Fruit fly (Drosophila melanogaster) whole organism, embryonic: Measurements from ENCODE around the gene Tep4.

Experiments
- Abd-B ChIP-seq: fragments of 200-800 bp; sonication (Bioruptor generic); optimal IDR thresholded peaks from 2 replicates; lab custom pipeline; 2018; ENCODE audit warnings: missing biosample characterization, mild to moderate bottlenecking, missing genetic modification characterization, moderate library complexity
- Ada2b ChIP-seq: fragments of 200-800 bp; sonication (Bioruptor generic); IDR thresholded peaks from 2 replicates; pipeline ENCODE4 v1.3.6; 2022; ENCODE audit warnings: missing biosample characterization, missing genetic modification characterization
- CG10147 ChIP-seq: fragments of 200-800 bp; sonication (Bioruptor generic); optimal IDR thresholded peaks from 2 replicates; lab custom pipeline; 2019; ENCODE audit warnings: missing biosample characterization, mild to moderate bottlenecking, missing genetic modification characterization, moderate library complexity
- CG10979 ChIP-seq: fragments of 200-800 bp; sonication (Bioruptor generic); optimal IDR thresholded peaks from 2 replicates; lab custom pipeline; 2018; ENCODE audit warnings: missing biosample characterization, mild to moderate bottlenecking, missing genetic modification characterization, moderate library complexity
- CG11093 ChIP-seq: fragments of 200-800 bp; sonication (Bioruptor generic); IDR thresholded peaks from 3 replicates; pipeline ENCODE4 v1.3.6; 2022; ENCODE audit warnings: missing biosample characterization, missing genetic modification characterization
- CG11247 ChIP-seq: fragments of 200-800 bp; sonication (Bioruptor generic); IDR thresholded peaks from 2 replicates; pipeline ENCODE4 v1.3.6; 2022; ENCODE audit warnings: missing biosample characterization, missing genetic modification characterization
- CG12071 ChIP-seq: fragments of 200-800 bp; sonication (Bioruptor generic); optimal IDR thresholded peaks from 3 replicates; lab custom pipeline; 2018; ENCODE audit warnings: missing biosample characterization, mild to moderate bottlenecking, missing genetic modification characterization
- CG13123 ChIP-seq: fragments of 200-800 bp; sonication (Bioruptor generic); optimal IDR thresholded peaks from 2 replicates; lab custom pipeline; 2016; ENCODE audit warnings: missing biosample characterization, missing genetic modification characterization
- CG13424 ChIP-seq: fragments of 200-800 bp; sonication (Bioruptor generic); optimal IDR thresholded peaks from 2 replicates; lab custom pipeline; 2019; ENCODE audit warnings: missing biosample characterization, mild to moderate bottlenecking, missing genetic modification characterization, moderate library complexity
- CG13624 ChIP-seq: fragments of 200-800 bp; sonication (Bioruptor generic); optimal IDR thresholded peaks from 2 replicates; lab custom pipeline; 2016; ENCODE audit warnings: missing biosample characterization, missing genetic modification characterization
- CG17328 ChIP-seq: fragments of 200-800 bp; sonication (Bioruptor generic); IDR thresholded peaks from 2 replicates; pipeline ENCODE4 v1.3.6; 2022; ENCODE audit warnings: missing biosample characterization, missing genetic modification characterization
- CG18476 ChIP-seq: fragments of 200-800 bp; sonication (Bioruptor generic); optimal IDR thresholded peaks from 2 replicates; lab custom pipeline; 2016; ENCODE audit warnings: missing biosample characterization, mild to moderate bottlenecking, missing genetic modification characterization
- CG31388 ChIP-seq: fragments of 200-800 bp; sonication (Bioruptor generic); optimal IDR thresholded peaks from 2 replicates; lab custom pipeline; 2016; ENCODE audit warnings: missing biosample characterization, missing genetic modification characterization
- CG3163 ChIP-seq: fragments of 200-800 bp; sonication (Bioruptor generic); optimal IDR thresholded peaks from 3 replicates; lab custom pipeline; 2016; ENCODE audit warnings: missing biosample characterization, missing genetic modification characterization
- CG32532 ChIP-seq: fragments of 200-800 bp; sonication (Bioruptor generic); IDR thresholded peaks from 2 replicates; pipeline ENCODE4 v1.3.6; 2022; ENCODE audit warnings: missing biosample characterization, missing genetic modification characterization
- CG3281 ChIP-seq: fragments of 200-800 bp; sonication (Bioruptor generic); optimal IDR thresholded peaks from 3 replicates; lab custom pipeline; 2017; ENCODE audit warnings: missing biosample characterization, mild to moderate bottlenecking, missing genetic modification characterization
- CG5245 ChIP-seq: fragments of 200-800 bp; sonication (Bioruptor generic); optimal IDR thresholded peaks from 3 replicates; lab custom pipeline; 2016; ENCODE audit warnings: missing biosample characterization, missing genetic modification characterization
- CG5953 ChIP-seq: fragments of 200-800 bp; sonication (Bioruptor generic); IDR thresholded peaks from 2 replicates; pipeline ENCODE4 v1.3.6; 2022; ENCODE audit warnings: missing biosample characterization, missing genetic modification characterization
- CG6654 ChIP-seq: fragments of 200-800 bp; sonication (Bioruptor generic); optimal IDR thresholded peaks from 2 replicates; lab custom pipeline; 2017; ENCODE audit warnings: missing biosample characterization, mild to moderate bottlenecking, missing genetic modification characterization
- CG6791 ChIP-seq: fragments of 200-800 bp; sonication (Bioruptor generic); IDR thresholded peaks from 3 replicates; pipeline ENCODE4 v1.3.6; 2022; ENCODE audit warnings: missing biosample characterization, missing genetic modification characterization; ENCODE audit not compliant: partially characterized antibody
- CG6813 ChIP-seq: fragments of 200-800 bp; sonication (Bioruptor generic); optimal IDR thresholded peaks from 2 replicates; lab custom pipeline; 2017; ENCODE audit warnings: missing biosample characterization, missing genetic modification characterization, mild to moderate bottlenecking, moderate library complexity, missing genetic modification reagents
- CG7745 ChIP-seq: fragments of 200-800 bp; sonication (Bioruptor generic); optimal IDR thresholded peaks from 2 replicates; lab custom pipeline; 2018; ENCODE audit warnings: missing biosample characterization, mild to moderate bottlenecking, missing genetic modification characterization, moderate library complexity
- CG7987 ChIP-seq: fragments of 200-800 bp; sonication (Bioruptor generic); optimal IDR thresholded peaks from 2 replicates; lab custom pipeline; 2018; ENCODE audit warnings: missing biosample characterization, mild to moderate bottlenecking, missing genetic modification characterization, moderate library complexity
- CG9727 ChIP-seq: fragments of 200-800 bp; sonication (Bioruptor generic); optimal IDR thresholded peaks from 3 replicates; lab custom pipeline; 2017; ENCODE audit warnings: missing biosample characterization, mild to moderate bottlenecking, missing genetic modification characterization
- Dek ChIP-seq: fragments of 200-800 bp; sonication (Bioruptor generic); optimal IDR thresholded peaks from 3 replicates; lab custom pipeline; 2019; ENCODE audit warnings: missing biosample characterization, mild to moderate bottlenecking, missing genetic modification characterization, moderate library complexity
- GATAe ChIP-seq: fragments of 200-800 bp; sonication (Bioruptor generic); conservative IDR thresholded peaks from 2 replicates; pipeline ENCODE4 v1.3.6; 2022; ENCODE audit warnings: missing biosample characterization, missing genetic modification characterization
- Gsc ChIP-seq: fragments of 200-800 bp; sonication (Bioruptor generic); IDR thresholded peaks from 2 replicates; pipeline ENCODE4 v1.3.6; 2022; ENCODE audit warnings: missing biosample characterization, missing genetic modification characterization
- Hr3 ChIP-seq: fragments of 200-800 bp; sonication (Bioruptor generic); optimal IDR thresholded peaks from 3 replicates; lab custom pipeline; 2016; ENCODE audit warnings: missing biosample characterization, missing genetic modification characterization
- Sin3A ChIP-seq: fragments of >200 bp; optimal IDR thresholded peaks from 2 replicates; lab custom pipeline; 2018
- Sox100B ChIP-seq: fragments of 200-800 bp; sonication (Bioruptor generic); optimal IDR thresholded peaks from 3 replicates; lab custom pipeline; 2018; ENCODE audit warnings: missing biosample characterization, mild to moderate bottlenecking, missing genetic modification characterization
- Sry-β ChIP-seq: fragments of 200-800 bp; sonication (Bioruptor generic); optimal IDR thresholded peaks from 2 replicates; lab custom pipeline; 2018; ENCODE audit warnings: missing biosample characterization, mild to moderate bottlenecking, missing genetic modification characterization, moderate library complexity
- ase ChIP-seq: fragments of 200-800 bp; sonication (Bioruptor generic); IDR thresholded peaks from 3 replicates; pipeline ENCODE4 v1.3.6; 2022; ENCODE audit warnings: missing biosample characterization, missing genetic modification characterization
- ash1 ChIP-seq: fragments of 200-800 bp; sonication (Bioruptor generic); optimal IDR thresholded peaks from 2 replicates; lab custom pipeline; 2018; ENCODE audit warnings: missing biosample characterization, mild to moderate bottlenecking, missing genetic modification characterization
- caup ChIP-seq: fragments of 200-800 bp; sonication (Bioruptor generic); optimal IDR thresholded peaks from 3 replicates; lab custom pipeline; 2017; ENCODE audit warnings: missing biosample characterization, mild to moderate bottlenecking, missing genetic modification characterization, moderate library complexity; ENCODE audit not compliant: severe bottlenecking
- chn ChIP-seq: fragments of 200-800 bp; sonication (Bioruptor generic); optimal IDR thresholded peaks from 2 replicates; lab custom pipeline; 2016; ENCODE audit warnings: missing biosample characterization, missing genetic modification characterization
- dan ChIP-seq: fragments of 200-800 bp; sonication (Bioruptor generic); IDR thresholded peaks from 2 replicates; pipeline ENCODE4 v1.3.6; 2022; ENCODE audit warnings: missing biosample characterization, missing genetic modification characterization
- danr ChIP-seq: fragments of 200-800 bp; sonication (Bioruptor generic); IDR thresholded peaks from 2 replicates; pipeline ENCODE4 v1.3.6; 2022; ENCODE audit warnings: missing biosample characterization, missing genetic modification characterization
- dpn ChIP-seq, 2 experiments: fragments of 200-800 bp; sonication (Bioruptor generic); optimal IDR thresholded peaks; 3 replicates each; lab custom pipeline; 2016; ENCODE audit warnings: missing biosample characterization in 2 of 2, missing genetic modification characterization in 2 of 2
- ems ChIP-seq: fragments of 200-800 bp; sonication (Bioruptor generic); optimal IDR thresholded peaks from 3 replicates; lab custom pipeline; 2016; ENCODE audit warnings: missing biosample characterization, missing genetic modification characterization
- ewg ChIP-seq: fragments of 200-800 bp; sonication (Bioruptor generic); optimal IDR thresholded peaks from 3 replicates; lab custom pipeline; 2017; ENCODE audit warnings: mild to moderate bottlenecking, missing biosample characterization, missing genetic modification reagents, missing genetic modification characterization
- fru ChIP-seq: fragments of >200 bp; optimal IDR thresholded peaks from 2 replicates; lab custom pipeline; 2017
- grau ChIP-seq: fragments of 200-800 bp; optimal IDR thresholded peaks from 3 replicates; lab custom pipeline; 2019; ENCODE audit warnings: missing biosample characterization, mild to moderate bottlenecking, missing genetic modification characterization, moderate library complexity
- gsb ChIP-seq: fragments of 200-800 bp; sonication (Bioruptor generic); IDR thresholded peaks from 2 replicates; pipeline ENCODE4 v1.3.6; 2022; ENCODE audit warnings: missing biosample characterization, missing genetic modification characterization
- ham ChIP-seq: fragments of 200-800 bp; sonication (Bioruptor generic); IDR thresholded peaks from 2 replicates; pipeline ENCODE4 v1.3.6; 2022; ENCODE audit warnings: missing biosample characterization, missing genetic modification characterization
- her ChIP-seq: fragments of 200-800 bp; sonication (Bioruptor generic); optimal IDR thresholded peaks from 2 replicates; lab custom pipeline; 2016; ENCODE audit warnings: missing biosample characterization, missing genetic modification characterization
- luna ChIP-seq: fragments of 200-800 bp; sonication (Bioruptor generic); optimal IDR thresholded peaks from 2 replicates; lab custom pipeline; 2016; ENCODE audit warnings: missing biosample characterization, missing genetic modification characterization
- nerfin-1 ChIP-seq: fragments of 200-800 bp; sonication (Bioruptor generic); optimal IDR thresholded peaks from 3 replicates; lab custom pipeline; 2019; ENCODE audit warnings: missing biosample characterization, mild to moderate bottlenecking, missing genetic modification characterization, moderate library complexity
- sob ChIP-seq: fragments of 200-800 bp; sonication (Bioruptor generic); IDR thresholded peaks from 2 replicates; pipeline ENCODE4 v1.3.6; 2022; ENCODE audit warnings: missing biosample characterization, missing genetic modification characterization
- sr ChIP-seq: fragments of 200-800 bp; sonication (Bioruptor generic); IDR thresholded peaks from 3 replicates; pipeline ENCODE4 v1.3.6; 2022; ENCODE audit warnings: missing biosample characterization, missing genetic modification characterization
- stc ChIP-seq: fragments of 200-800 bp; sonication (Bioruptor generic); IDR thresholded peaks from 2 replicates; pipeline ENCODE4 v1.3.6; 2022; ENCODE audit warnings: missing biosample characterization, missing genetic modification characterization
- tgo ChIP-seq: fragments of 200-800 bp; sonication (Bioruptor generic); IDR thresholded peaks from 3 replicates; pipeline ENCODE4 v1.3.6; 2022; ENCODE audit warnings: missing biosample characterization, missing genetic modification characterization
- toy ChIP-seq: fragments of 200-800 bp; sonication (Bioruptor generic); IDR thresholded peaks from 2 replicates; pipeline ENCODE4 v1.3.6; 2022; ENCODE audit warnings: missing biosample characterization, missing genetic modification characterization

Gene Tep4

DNA sequence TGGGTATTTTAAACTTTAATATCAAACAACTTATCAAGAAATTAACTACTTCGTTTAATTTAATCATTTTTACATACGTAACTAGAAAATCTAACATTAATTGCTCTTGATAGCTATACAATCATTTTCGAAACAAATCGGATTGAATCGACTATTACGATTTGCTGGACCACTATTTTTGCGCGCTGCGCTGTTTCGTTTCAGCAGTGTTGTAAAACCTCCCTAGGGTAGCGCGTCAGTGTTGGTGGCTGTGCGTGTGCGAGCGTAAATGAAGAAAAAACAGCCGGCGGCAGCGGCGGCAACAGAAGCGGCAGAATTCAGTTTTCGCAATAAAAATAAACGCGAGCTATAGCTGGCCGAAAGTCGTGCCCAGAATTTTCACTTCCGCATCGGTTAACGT is 15.1 kb upstream of the Tep4 start, which contains the start of gene CG33116 (continued):
- TF ChIP-seq CG6791 (GFP tag; lab: Robert Waterston, UW) (peak; percentile 42; the same call in 1 of the 3 replicates), toy (GFP tag; lab: Robert Waterston, UW) (peak; percentile 24; the same call in 1 of the 2 replicates), ems (GFP tag; lab: Kevin White, UChicago) (peak; percentile 83), sob (GFP tag; lab: Robert Waterston, UW) (peak; percentile 89), grau (tag; lab: Kevin White, UChicago) (peak; percentile 81), CG13123 (GFP tag; lab: Kevin White, UChicago) (peak; percentile 76), CG10979 (tag; lab: Kevin White, UChicago) (peak; percentile 84), CG7745 (peak; percentile 14), CG9727 (GFP tag; lab: Kevin White, UChicago) (peak; percentile 79), CG18476 (GFP tag; lab: Kevin White, UChicago) (peak; percentile 78), CG3163 (GFP tag; lab: Kevin White, UChicago) (peak; percentile 72), gsb (GFP tag; lab: Robert Waterston, UW) (peak; percentile 63), CG32532 (GFP tag; lab: Robert Waterston, UW) (peak; percentile 82), tgo (GFP tag; lab: Robert Waterston, UW) (peak; percentile 75), CG11247 (GFP tag; lab: Robert Waterston, UW) (peak; percentile 71), Sry-β (GFP tag; lab: Kevin White, UChicago) (peak; percentile 49), danr (GFP tag; lab: Robert Waterston, UW) (peak; percentile 31; the same call in 1 of the 2 replicates), ewg (GFP tag; lab: Kevin White, UChicago) (peak; percentile 67), dpn (GFP tag; optimal IDR thresholded peaks at IDR 0.05; lab: Kevin White, UChicago) (peak; percentile 86 to 87), luna (peak; percentile 12), Sin3A (peak; percentile 80), CG31388 (GFP tag; lab: Kevin White, UChicago) (no peak), CG5245 (GFP tag; lab: Kevin White, UChicago) (peak; percentile 76), nerfin-1 (peak; percentile 80), CG13424 (peak; percentile 76), sr (GFP tag; lab: Robert Waterston, UW) (no peak), CG10147 (GFP tag; lab: Kevin White, UChicago) (peak; percentile 45), CG7987 (GFP tag; lab: Kevin White, UChicago) (peak; percentile 73), GATAe (GFP tag; lab: Robert Waterston, UW) (no peak), chn (peak; percentile 90), dan (GFP tag; lab: Robert Waterston, UW) (no peak), CG17328 (GFP tag; lab: Robert Waterston, UW) (peak; percentile 74), Dek (tag; lab: Kevin White, UChicago) (peak; percentile 62), caup (peak; percentile 82), stc (GFP tag; lab: Robert Waterston, UW) (peak; percentile 66), CG6813 (GFP tag; lab: Kevin White, UChicago) (peak; percentile 72), Abd-B (GFP tag; lab: Kevin White, UChicago) (peak; percentile 52), fru (no peak), Hr3 (GFP tag; lab: Kevin White, UChicago) (peak; percentile 82), CG11093 (GFP tag; lab: Robert Waterston, UW) (peak; percentile 20; the same call in 1 of the 3 replicates), her (GFP tag; lab: Kevin White, UChicago) (peak; percentile 82), ham (GFP tag; lab: Robert Waterston, UW) (no peak), ase (GFP tag; lab: Robert Waterston, UW) (peak; percentile 82), CG5953 (GFP tag; lab: Robert Waterston, UW) (peak; percentile 70), ash1 (GFP tag; lab: Kevin White, UChicago) (peak; percentile 32), CG12071 (GFP tag; lab: Kevin White, UChicago) (peak; percentile 79), Ada2b (GFP tag; lab: Robert Waterston, UW) (peak; percentile 59; the same call in 1 of the 2 replicates), Gsc (no peak), Sox100B (GFP tag; lab: Kevin White, UChicago) (peak; percentile 72), CG3281 (GFP tag; lab: Kevin White, UChicago) (peak; percentile 74), CG6654 (GFP tag; lab: Kevin White, UChicago) (peak; percentile 50), CG13624 (GFP tag; lab: Kevin White, UChicago) (peak; percentile 85)
